Worm (Caenorhabditis elegans): Measurements from ENCODE around the gene ostf-4.

DNA sequence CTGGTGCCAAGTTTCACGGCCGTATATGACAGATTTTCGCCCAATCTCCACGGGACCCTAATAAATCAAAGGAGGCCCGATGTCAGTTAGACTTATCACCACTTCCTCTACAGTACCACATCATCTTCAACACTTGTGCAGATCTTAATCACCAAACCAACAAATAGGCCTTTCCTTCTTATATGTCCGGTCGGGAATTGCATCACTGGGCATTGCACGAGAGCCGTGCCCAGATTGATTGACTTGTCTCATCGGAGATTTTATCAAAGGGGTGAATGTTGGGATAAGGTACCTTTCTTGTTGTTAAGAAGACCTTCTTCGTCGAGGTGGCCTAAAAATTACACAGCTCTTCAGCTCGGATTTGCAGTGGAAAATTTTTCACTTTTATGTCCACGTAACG lies 26.4 kb upstream of the ostf-4 start:
- TF ChIP-seq zag-1 (tag; optimal IDR thresholded peaks at IDR 0.05) (no peak), aly-2 (tag; optimal IDR thresholded peaks at IDR 0.05) (no peak), lin-38 (GFP tag; IDR thresholded peaks at IDR 0.05) (no peak), spr-3 (GFP tag; optimal IDR thresholded peaks at IDR 0.05) (no peak), zip-2 (tag; optimal IDR thresholded peaks at IDR 0.05) (no peak), ZK546.5 (tag; optimal IDR thresholded peaks at IDR 0.05) (no peak)

All from whole organism, L4 larva.